Fruit fly (Drosophila melanogaster) whole organism: ENCODE measurements around the gene CG4004.

Source experiments
- Dll ChIP-seq: fragments of >200 bp; optimal IDR thresholded peaks from 2 replicates; lab custom pipeline; 2017
- EcR ChIP-seq, 2 experiments: fragments of >200 bp; optimal IDR thresholded peaks; 2 replicates each; lab custom pipeline; 2017; ENCODE audit warnings: missing biosample characterization in 2 of 2, missing genetic modification characterization in 2 of 2, missing genetic modification reagents in 2 of 2
- pan ChIP-seq: fragments of >200 bp; optimal IDR thresholded peaks from 2 replicates; lab custom pipeline; 2017
- psq ChIP-seq: fragments of >200 bp; optimal IDR thresholded peaks from 2 replicates; lab custom pipeline; 2017
- usp ChIP-seq: fragments of >200 bp; optimal IDR thresholded peaks from 2 replicates; lab custom pipeline; 2017; ENCODE audit warnings: missing biosample characterization, missing genetic modification characterization, mixed read lengths

- TF ChIP-seq psq (lab: Kevin White, UChicago), result no peak
- TF ChIP-seq pan (lab: Kevin White, UChicago), result no peak
- no peak for TF ChIP-seq usp (GFP tag; lab: Kevin White, UChicago)
- TF ChIP-seq EcR (GFP tag; optimal IDR thresholded peaks at IDR 0.05; lab: Kevin White, UChicago), result no peak
- TF ChIP-seq Dll, result no peak
Observed at dm6 chrX:12750928-12751631, 7.1 kb downstream of the CG4004 start.
